Worm (Caenorhabditis elegans) whole organism, mixed stage, embryonic: Measurements from ENCODE around the gene aipl-1.
A peak's percentile ranks its signal among the peaks of the same experiment; 100 is the strongest.

Source experiments
- M03D4.4 ChIP-seq: sonication (generic microtip); optimal IDR thresholded peaks from 2 replicates; lab custom pipeline; 2017; ENCODE audit warnings: mild to moderate bottlenecking, missing genetic modification characterization, missing compliant biosample characterization
- bed-3 ChIP-seq: fragments of 200-800 bp; sonication (Bioruptor generic); optimal IDR thresholded peaks from 3 replicates; lab custom pipeline; 2018; ENCODE audit warnings: mild to moderate bottlenecking, missing genetic modification characterization, moderate library complexity, missing compliant biosample characterization
- blmp-1 ChIP-seq: fragments of 150-350 bp; optimal IDR thresholded peaks from 2 replicates; lab custom pipeline; 2014; ENCODE audit warnings: missing biosample characterization, missing genetic modification characterization
- ceh-39 ChIP-seq: fragments of 150-350 bp; optimal IDR thresholded peaks from 2 replicates; lab custom pipeline; 2014; ENCODE audit warnings: missing biosample characterization, missing genetic modification characterization
- ceh-43 ChIP-seq: fragments of 200-800 bp; sonication (Bioruptor generic); optimal IDR thresholded peaks from 2 replicates; lab custom pipeline; 2018; ENCODE audit warnings: mild to moderate bottlenecking, missing genetic modification characterization, moderate library complexity, missing compliant biosample characterization
- ceh-83 ChIP-seq: fragments of 200-800 bp; sonication (Bioruptor generic); optimal IDR thresholded peaks from 2 replicates; lab custom pipeline; 2018; ENCODE audit warnings: mild to moderate bottlenecking, missing genetic modification characterization, missing compliant biosample characterization
- ces-1 ChIP-seq: fragments of 150-350 bp; optimal IDR thresholded peaks from 2 replicates; lab custom pipeline; 2014; ENCODE audit warnings: missing biosample characterization, missing genetic modification reagents, missing genetic modification characterization
- cnd-1 ChIP-seq: fragments of 200-800 bp; sonication (Bioruptor generic); optimal IDR thresholded peaks from 2 replicates; lab custom pipeline; 2018; ENCODE audit warnings: mild to moderate bottlenecking, missing genetic modification characterization, missing compliant biosample characterization
- drap-1 ChIP-seq: fragments of 200-800 bp; sonication (Bioruptor generic); optimal IDR thresholded peaks from 3 replicates; lab custom pipeline; 2018; ENCODE audit warnings: mild to moderate bottlenecking, missing genetic modification characterization, missing compliant biosample characterization
- elt-1 ChIP-seq: sonication (generic microtip); optimal IDR thresholded peaks from 2 replicates; lab custom pipeline; 2017; ENCODE audit warnings: missing genetic modification characterization, mild to moderate bottlenecking, missing compliant biosample characterization, antibody characterized with exemption, moderate library complexity, borderline replicate concordance; ENCODE audit not compliant: insufficient read depth
- elt-3 ChIP-seq: fragments of 150-350 bp; optimal IDR thresholded peaks from 2 replicates; lab custom pipeline; 2014; ENCODE audit warnings: missing biosample characterization, missing genetic modification characterization
- flh-1 ChIP-seq: fragments of 200-800 bp; sonication (Bioruptor generic); optimal IDR thresholded peaks from 2 replicates; lab custom pipeline; 2018; ENCODE audit warnings: mild to moderate bottlenecking, missing genetic modification characterization, moderate library complexity, missing compliant biosample characterization
- ham-2 ChIP-seq: fragments of 200-800 bp; sonication (Bioruptor generic); optimal IDR thresholded peaks from 2 replicates; lab custom pipeline; 2018; ENCODE audit warnings: mild to moderate bottlenecking, missing genetic modification characterization, missing compliant biosample characterization
- hlh-1 ChIP-seq: fragments of 150-350 bp; optimal IDR thresholded peaks from 2 replicates; lab custom pipeline; 2014; ENCODE audit warnings: missing biosample characterization, missing genetic modification reagents, missing genetic modification characterization
- lin-32 ChIP-seq: fragments of 200-800 bp; sonication (Bioruptor generic); optimal IDR thresholded peaks from 2 replicates; lab custom pipeline; 2018; ENCODE audit warnings: mild to moderate bottlenecking, missing genetic modification characterization, missing compliant biosample characterization
- lsy-2 ChIP-seq: fragments of 150-350 bp; optimal IDR thresholded peaks from 2 replicates; lab custom pipeline; 2014; ENCODE audit warnings: missing biosample characterization, missing genetic modification characterization
- mab-5 ChIP-seq: fragments of 150-350 bp; optimal IDR thresholded peaks from 2 replicates; lab custom pipeline; 2014; ENCODE audit warnings: missing biosample characterization, missing genetic modification characterization
- mep-1 ChIP-seq: fragments of 150-350 bp; optimal IDR thresholded peaks from 2 replicates; lab custom pipeline; 2017; ENCODE audit warnings: missing biosample characterization, missing genetic modification reagents, missing genetic modification characterization, inconsistent platforms
- mls-2 ChIP-seq: sonication (generic microtip); optimal IDR thresholded peaks from 2 replicates; lab custom pipeline; 2016; ENCODE audit warnings: mild to moderate bottlenecking, missing genetic modification characterization, moderate library complexity, missing compliant biosample characterization
- nhr-2 ChIP-seq: fragments of 150-350 bp; optimal IDR thresholded peaks from 2 replicates; lab custom pipeline; 2014; ENCODE audit warnings: missing biosample characterization, missing genetic modification characterization
- nhr-28 ChIP-seq: fragments of 150-350 bp; optimal IDR thresholded peaks from 2 replicates; lab custom pipeline; 2014; ENCODE audit warnings: missing biosample characterization, missing genetic modification characterization
- nhr-76 ChIP-seq: sonication (generic microtip); optimal IDR thresholded peaks from 2 replicates; lab custom pipeline; 2017; ENCODE audit warnings: missing biosample characterization, missing genetic modification characterization
- sem-2 ChIP-seq: fragments of 200-800 bp; sonication (Bioruptor generic); optimal IDR thresholded peaks from 2 replicates; lab custom pipeline; 2018; ENCODE audit warnings: mild to moderate bottlenecking, missing genetic modification characterization, missing compliant biosample characterization
- sptf-1 ChIP-seq: sonication (generic microtip); optimal IDR thresholded peaks from 2 replicates; lab custom pipeline; 2017; ENCODE audit warnings: mild to moderate bottlenecking, missing genetic modification characterization, moderate library complexity, missing compliant biosample characterization
- tbx-8 ChIP-seq: fragments of 200-800 bp; sonication (Bioruptor generic); optimal IDR thresholded peaks from 2 replicates; lab custom pipeline; 2018; ENCODE audit warnings: mild to moderate bottlenecking, missing genetic modification characterization, moderate library complexity, missing compliant biosample characterization
- unc-120 ChIP-seq: sonication (generic microtip); optimal IDR thresholded peaks from 2 replicates; lab custom pipeline; 2017; ENCODE audit warnings: missing genetic modification characterization, missing compliant biosample characterization; ENCODE audit not compliant: poor library complexity, severe bottlenecking
- unc-39 ChIP-seq: fragments of 150-350 bp; optimal IDR thresholded peaks from 2 replicates; lab custom pipeline; 2014; ENCODE audit warnings: missing biosample characterization, missing genetic modification characterization
- unc-62 ChIP-seq: fragments of 150-350 bp; optimal IDR thresholded peaks from 2 replicates; lab custom pipeline; 2014; ENCODE audit warnings: missing biosample characterization, missing genetic modification reagents, missing genetic modification characterization
- zip-8 ChIP-seq: fragments of 150-350 bp; optimal IDR thresholded peaks from 2 replicates; lab custom pipeline; 2014; ENCODE audit warnings: missing biosample characterization, missing genetic modification characterization
- ztf-11 ChIP-seq: fragments of 150-350 bp; optimal IDR thresholded peaks from 2 replicates; lab custom pipeline; 2014; ENCODE audit warnings: missing biosample characterization, missing genetic modification characterization

The aipl-1 gene

ce11 chrV:15156504-15156903 lies 19.9 kb upstream of the aipl-1 start:
- TF ChIP-seq lsy-2 (tag; lab: Kevin White, UChicago) (no peak), elt-3 (tag; lab: Kevin White, UChicago) (no peak), ces-1 (GFP tag; lab: Kevin White, UChicago) (no peak), lin-32 (no peak), cnd-1 (tag; lab: Kevin White, UChicago) (no peak), ham-2 (GFP tag; lab: Kevin White, UChicago) (no peak), unc-120 (tag; lab: Kevin White, UChicago) (no peak), unc-62 (GFP tag; lab: Kevin White, UChicago) (no peak), ceh-39 (tag; lab: Kevin White, UChicago) (no peak), ztf-11 (tag; lab: Kevin White, UChicago) (no peak), sem-2 (GFP tag; lab: Kevin White, UChicago) (no peak), nhr-2 (tag; lab: Kevin White, UChicago) (no peak), mls-2 (no peak)

DNA sequence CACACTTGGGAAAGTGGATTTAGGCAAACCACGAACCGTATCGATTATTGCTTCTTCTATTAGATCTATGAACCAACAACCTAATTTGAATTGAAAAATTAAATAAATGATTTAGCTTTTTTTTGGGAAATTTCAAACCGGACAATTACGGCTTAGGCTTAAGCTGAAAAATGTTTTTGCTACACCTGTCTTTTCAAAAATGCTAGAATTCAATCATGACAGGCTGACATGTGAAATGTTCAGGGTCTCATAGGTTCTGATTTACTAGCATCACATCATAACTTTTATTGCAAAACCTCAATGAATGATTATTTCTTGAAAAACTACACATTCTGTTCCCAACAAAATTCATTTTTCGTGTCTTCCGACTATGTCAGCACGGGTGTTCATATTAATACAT lies 16.7 kb upstream of the aipl-1 start, which contains the start of gene srh-55:
Gene srh-55, plus strand, starts transcription at position 301 of the 400 bp plus-strand sequence.
- no peak for TF ChIP-seq flh-1 (GFP tag; lab: Kevin White, UChicago)
- no peak for TF ChIP-seq nhr-76 (tag; lab: Kevin White, UChicago)
- TF ChIP-seq sem-2 (GFP tag; lab: Kevin White, UChicago) = no peak
- TF ChIP-seq unc-39 (tag; lab: Kevin White, UChicago) = no peak
- TF ChIP-seq nhr-28 (tag; lab: Kevin White, UChicago) = no peak
- TF ChIP-seq bed-3 (GFP tag; lab: Kevin White, UChicago) = no peak
- TF ChIP-seq blmp-1 (tag; lab: Kevin White, UChicago) = no peak
- TF ChIP-seq drap-1 (GFP tag; lab: Kevin White, UChicago) = no peak

- TF ChIP-seq elt-1 (tag; lab: Kevin White, UChicago) (no peak), zip-8 (no peak)
Measured at ce11 chrV:15152010-15152409, 15.4 kb upstream of the aipl-1 start.

DNA sequence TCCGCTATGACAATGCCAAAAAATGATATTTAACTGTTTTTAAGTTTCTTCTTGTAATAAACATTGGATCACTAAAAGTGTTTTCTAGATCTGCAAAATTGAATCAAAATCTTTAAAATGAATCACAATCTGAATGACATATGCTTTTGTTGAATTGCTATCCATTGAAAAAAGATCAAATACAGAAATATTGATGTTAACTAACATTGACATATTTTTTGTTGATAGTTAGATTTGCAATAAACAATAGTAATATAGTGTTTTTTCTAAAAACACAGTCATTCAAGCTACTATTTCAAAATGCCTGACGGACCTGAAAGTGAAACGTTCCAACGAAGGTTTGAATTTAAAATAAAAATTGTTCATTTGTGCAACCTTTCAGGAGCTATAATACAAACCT lies 14.1 kb upstream of the aipl-1 start, which contains the start of gene T09F5.2:
Gene T09F5.2, plus strand, starts transcription at position 301 of the 400 bp plus-strand sequence.
- TF ChIP-seq elt-3 (tag; lab: Kevin White, UChicago) (no peak), M03D4.4 (tag; lab: Kevin White, UChicago) (no peak), sem-2 (GFP tag; lab: Kevin White, UChicago) (no peak), lin-32 (no peak), flh-1 (GFP tag; lab: Kevin White, UChicago) (no peak), mls-2 (no peak), mab-5 (tag; lab: Kevin White, UChicago) (no peak), drap-1 (GFP tag; lab: Kevin White, UChicago) (no peak), lsy-2 (tag; lab: Kevin White, UChicago) (no peak), mep-1 (tag; lab: Kevin White, UChicago) (no peak), ceh-43 (GFP tag; lab: Kevin White, UChicago) (no peak), hlh-1 (tag; lab: Kevin White, UChicago) (no peak), unc-120 (tag; lab: Kevin White, UChicago) (no peak)

ce11 chrV:15150176-15150575 lies 13.6 kb upstream of the aipl-1 start:
- TF ChIP-seq mab-5 (tag; lab: Kevin White, UChicago) (no peak), elt-3 (tag; lab: Kevin White, UChicago) (no peak), sptf-1 (tag; lab: Kevin White, UChicago) (no peak), nhr-2 (tag; lab: Kevin White, UChicago) (no peak), ceh-83 (GFP tag; lab: Kevin White, UChicago) (no peak), bed-3 (GFP tag; lab: Kevin White, UChicago) (no peak), blmp-1 (tag; lab: Kevin White, UChicago) (no peak), mls-2 (no peak)
- TF ChIP-seq, all 35 proteins: peak for 0

DNA sequence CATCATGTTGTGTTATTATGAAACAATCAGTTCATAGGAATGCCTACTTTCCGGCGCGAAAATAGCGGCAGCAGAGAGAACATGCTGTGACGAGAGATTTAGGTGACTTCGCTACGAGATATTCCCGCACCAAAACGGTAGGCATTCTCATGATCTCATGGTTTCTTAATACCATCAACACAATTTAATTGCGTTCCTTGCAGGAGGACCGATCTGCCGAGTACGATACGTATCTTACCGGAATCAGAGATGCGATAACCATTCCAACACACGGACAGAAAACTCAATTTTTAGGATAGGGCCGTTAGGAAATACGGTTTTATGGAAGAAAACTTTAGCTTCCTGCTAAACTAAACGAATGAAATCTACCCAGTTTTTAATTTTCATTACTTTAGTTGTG lies 12.2 kb upstream of the aipl-1 start, which contains the start of gene T09F5.1:
Gene T09F5.1, plus strand, starts transcription at position 301 of the 400 bp plus-strand sequence.
- TF ChIP-seq tbx-8 (GFP tag; lab: Kevin White, UChicago) (no peak), elt-1 (tag; lab: Kevin White, UChicago) (peak; percentile 60)
- TF ChIP-seq, all 35 proteins: peak for 1
